Fruit fly (Drosophila melanogaster): ENCODE measurements around the gene CG7202.
A peak's percentile ranks its signal among the peaks of the same experiment; 100 is the strongest.

Gene CG7202

dm6 chr3L:21453623-21454022, 39.0 kb downstream of the CG7202 start (continued):
- no peak for TF ChIP-seq CG11247 (GFP tag; IDR thresholded peaks at IDR 0.05)
- TF ChIP-seq CG13287 (GFP tag; IDR thresholded peaks at IDR 0.05; ENCODE audit: partially characterized antibody): no peak
- TF ChIP-seq toy (GFP tag; IDR thresholded peaks at IDR 0.05): no peak
- TF ChIP-seq exex (tag; optimal IDR thresholded peaks at IDR 0.05): no peak
- no peak for TF ChIP-seq CG13296 (GFP tag; optimal IDR thresholded peaks at IDR 0.05)
- TF ChIP-seq fd3F (GFP tag; optimal IDR thresholded peaks at IDR 0.05): no peak
- TF ChIP-seq z (GFP tag; IDR thresholded peaks at IDR 0.05): no peak
- no peak for TF ChIP-seq abd-A (tag; optimal IDR thresholded peaks at IDR 0.05)
- no peak for TF ChIP-seq D (optimal IDR thresholded peaks at IDR 0.05)
- peak; percentile 69 for TF ChIP-seq D (GFP tag; optimal IDR thresholded peaks at IDR 0.05)
- no peak for TF ChIP-seq HHEX (GFP tag; optimal IDR thresholded peaks at IDR 0.05)
- TF ChIP-seq CG13123 (GFP tag; optimal IDR thresholded peaks at IDR 0.05): peak; percentile 19
- TF ChIP-seq CG9215 (GFP tag; IDR thresholded peaks at IDR 0.05): no peak
- peak; percentile 41 for TF ChIP-seq bcd (GFP tag; optimal IDR thresholded peaks at IDR 0.05)
- no peak for TF ChIP-seq Taf1 (GFP tag; IDR thresholded peaks at IDR 0.05)
- TF ChIP-seq Aef1 (GFP tag; IDR thresholded peaks at IDR 0.05): peak; percentile 33; the same call in 1 of the 3 replicates
- TF ChIP-seq Rx (GFP tag; IDR thresholded peaks at IDR 0.05): peak; percentile 39
- TF ChIP-seq NC2α (GFP tag; optimal IDR thresholded peaks at IDR 0.05): peak; percentile 14
- TF ChIP-seq CG8944 (GFP tag; optimal IDR thresholded peaks at IDR 0.05): no peak
- no peak for TF ChIP-seq crol (GFP tag; IDR thresholded peaks at IDR 0.05)
- TF ChIP-seq CG12659 (GFP tag; optimal IDR thresholded peaks at IDR 0.05): no peak
- no peak for TF ChIP-seq CG14860 (GFP tag; IDR thresholded peaks at IDR 0.05; ENCODE audit: partially characterized antibody)
- 0 out of 3 replicates have a peak, but pooled peaks have one; percentile 44 for TF ChIP-seq CG7357 (GFP tag; IDR thresholded peaks at IDR 0.05)
- TF ChIP-seq CG15514 (GFP tag; optimal IDR thresholded peaks at IDR 0.05): no peak
- peak; percentile 28 for TF ChIP-seq en (GFP tag; optimal IDR thresholded peaks at IDR 0.05)
- TF ChIP-seq dati (GFP tag; IDR thresholded peaks at IDR 0.05): no peak
- no peak for TF ChIP-seq CG32767 (GFP tag; IDR thresholded peaks at IDR 0.05)
- TF ChIP-seq HmgD (GFP tag; optimal IDR thresholded peaks at IDR 0.05): no peak
- no peak for TF ChIP-seq Ravus (GFP tag; IDR thresholded peaks at IDR 0.05)
- TF ChIP-seq H2.0 (GFP tag; IDR thresholded peaks at IDR 0.05): peak; percentile 38
- peak; percentile 32 to 84 for TF ChIP-seq bsh (GFP tag; optimal IDR thresholded peaks at IDR 0.05)
- TF ChIP-seq Eip74EF (GFP tag; optimal IDR thresholded peaks at IDR 0.05): no peak
- TF ChIP-seq bab2 (GFP tag; optimal IDR thresholded peaks at IDR 0.05): peak; percentile 27
- TF ChIP-seq gem (tag; optimal IDR thresholded peaks at IDR 0.05): peak; percentile 78
- TF ChIP-seq NFAT (GFP tag; IDR thresholded peaks at IDR 0.05): no peak
- TF ChIP-seq gt (GFP tag; IDR thresholded peaks at IDR 0.05): no peak
- no peak for TF ChIP-seq CG10147 (GFP tag; optimal IDR thresholded peaks at IDR 0.05)
- TF ChIP-seq CG11560 (tag; IDR thresholded peaks at IDR 0.05): no peak
- TF ChIP-seq cwo (GFP tag; optimal IDR thresholded peaks at IDR 0.05): no peak
- TF ChIP-seq twi (tag; optimal IDR thresholded peaks at IDR 0.05): no peak
- TF ChIP-seq peb (GFP tag; IDR thresholded peaks at IDR 0.05): peak; percentile 34; the same call in 1 of the 2 replicates
- no peak for TF ChIP-seq yki (optimal IDR thresholded peaks at IDR 0.05)
- TF ChIP-seq gsb-n (tag; optimal IDR thresholded peaks at IDR 0.05): peak; percentile 74
- no peak for TF ChIP-seq seq (GFP tag; IDR thresholded peaks at IDR 0.05)
- TF ChIP-seq CG4820 (GFP tag; optimal IDR thresholded peaks at IDR 0.05): peak; percentile 57
- TF ChIP-seq CG1602 (GFP tag; optimal IDR thresholded peaks at IDR 0.05): peak; percentile 47
- TF ChIP-seq HLHmδ (GFP tag; optimal IDR thresholded peaks at IDR 0.05): no peak
- TF ChIP-seq CG8478 (optimal IDR thresholded peaks at IDR 0.05): no peak
- TF ChIP-seq caup (GFP tag; optimal IDR thresholded peaks at IDR 0.05; ENCODE audit: severe bottlenecking): no peak
- TF ChIP-seq NfI (GFP tag; optimal IDR thresholded peaks at IDR 0.05): no peak
- no peak for TF ChIP-seq CG13894 (tag; optimal IDR thresholded peaks at IDR 0.05)
- no peak for TF ChIP-seq CG14965 (GFP tag; optimal IDR thresholded peaks at IDR 0.05; ENCODE audit: borderline replicate concordance)
